Worm (Caenorhabditis elegans): ENCODE data around the gene arrd-23.

DNA sequence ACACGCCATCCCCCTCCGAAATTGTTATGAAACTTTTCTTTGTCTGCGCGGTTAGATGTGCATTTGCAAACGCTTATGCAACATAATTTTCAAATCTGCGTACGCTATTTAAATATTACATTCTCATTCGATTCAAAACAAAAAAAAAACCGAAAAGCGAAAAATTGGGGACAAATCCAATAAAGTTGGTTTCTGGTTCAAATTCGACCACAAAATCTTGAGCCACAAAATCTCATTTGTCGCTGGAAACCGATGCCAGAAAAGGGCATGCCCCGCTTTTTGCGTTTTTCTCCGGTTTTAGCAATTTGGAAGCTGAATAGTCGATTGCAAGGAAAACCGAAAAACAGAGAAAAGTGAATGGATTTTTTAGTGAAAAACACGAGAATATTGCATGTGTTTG is 46.3 kb downstream of the arrd-23 start:
- TF ChIP-seq unc-62 (GFP tag; optimal IDR thresholded peaks at IDR 0.05 in 1 of 2) = no peak
- TF ChIP-seq unc-62 (tag; optimal IDR thresholded peaks at IDR 0.05) = no peak
- no peak for TF ChIP-seq dve-1 (tag; optimal IDR thresholded peaks at IDR 0.05; ENCODE audit: insufficient read depth)
- TF ChIP-seq snpc-1.2 (GFP tag; IDR thresholded peaks at IDR 0.05) = no peak
- TF ChIP-seq ama-1 (optimal IDR thresholded peaks at IDR 0.05) = no peak
